Fruit fly (Drosophila melanogaster) whole organism, larva: ENCODE measurements around the gene Jhbp3.

ENCODE experiments used
- noc ChIP-seq: fragments of 200-800 bp; sonication (Bioruptor generic); optimal IDR thresholded peaks from 3 replicates; lab custom pipeline; 2019; ENCODE audit warnings: missing biosample characterization, mild to moderate bottlenecking, missing genetic modification characterization, moderate library complexity

The Jhbp3 gene

DNA sequence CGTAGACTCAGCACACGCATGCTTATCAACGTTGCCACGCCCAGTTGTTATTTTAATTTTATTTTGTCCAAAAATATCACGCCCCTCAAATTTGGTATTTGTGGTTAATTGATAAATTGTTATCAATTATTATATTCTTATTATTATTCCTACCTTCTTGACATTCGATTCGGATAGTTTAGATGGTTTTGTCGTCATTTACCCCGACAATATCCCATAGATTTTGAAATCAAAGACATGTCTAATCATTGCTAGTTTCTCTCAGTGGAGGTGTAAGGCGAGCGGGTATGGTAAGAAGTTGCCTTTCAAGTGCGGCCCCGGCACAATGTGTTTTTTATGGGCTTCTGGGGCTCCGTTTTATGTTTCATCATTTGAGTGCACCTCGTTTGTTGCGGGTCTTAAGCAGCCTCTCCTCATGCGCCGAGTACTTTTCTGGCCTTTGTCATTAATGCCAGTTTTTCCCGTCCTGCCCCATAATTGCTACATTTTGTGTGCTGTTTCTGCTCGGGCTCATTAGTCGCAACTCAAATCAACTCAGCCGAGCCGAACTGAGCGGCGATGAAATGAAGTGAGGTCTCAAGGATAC is 24.2 kb upstream of the Jhbp3 start:
- TF ChIP-seq noc (tag; lab: Kevin White, UChicago), result no peak

DNA sequence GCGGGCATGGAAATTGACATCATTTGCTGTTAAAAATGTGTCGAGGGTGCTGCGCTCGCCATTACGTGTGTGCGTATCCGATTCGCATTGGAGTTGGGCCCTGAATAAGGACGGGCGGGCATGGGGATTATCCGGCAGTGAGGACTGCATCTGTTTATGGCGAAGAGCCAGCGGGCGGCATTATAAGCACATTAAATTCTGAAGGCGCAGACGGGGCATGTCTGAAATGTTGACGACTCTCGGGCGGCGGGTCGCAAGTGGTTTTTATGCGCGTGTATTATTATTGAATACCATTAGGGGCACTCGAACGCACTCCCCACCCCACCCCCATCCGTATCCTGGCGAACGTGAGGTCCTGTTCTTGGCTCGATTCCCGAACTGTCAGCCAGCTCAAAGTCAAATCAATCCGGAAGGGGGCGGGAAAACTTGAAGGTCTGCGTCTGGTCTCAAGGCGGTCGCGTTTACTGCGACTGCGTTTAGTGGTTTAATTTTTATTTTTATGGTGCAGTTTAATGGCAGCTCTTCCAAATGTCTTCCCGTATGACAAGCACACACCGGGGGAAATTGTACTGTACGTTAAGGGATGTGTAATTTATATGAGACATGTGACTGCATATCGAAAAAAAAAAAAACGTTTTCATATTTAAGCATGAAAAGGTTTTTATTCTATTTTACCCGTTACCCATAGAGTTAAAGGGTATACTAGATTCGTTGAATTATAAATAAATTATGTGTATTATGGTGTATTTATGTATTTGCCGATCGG is 23.4 kb upstream of the Jhbp3 start:
- TF ChIP-seq noc (tag; lab: Kevin White, UChicago), result no peak

dm6 chr3R:4975874-4976663 is 21.0 kb upstream of the Jhbp3 start:
- no peak for TF ChIP-seq noc (tag; lab: Kevin White, UChicago)

- no peak for TF ChIP-seq noc (tag; lab: Kevin White, UChicago)
Measured at dm6 chr3R:4975315-4975777, 20.3 kb upstream of the Jhbp3 start.

DNA sequence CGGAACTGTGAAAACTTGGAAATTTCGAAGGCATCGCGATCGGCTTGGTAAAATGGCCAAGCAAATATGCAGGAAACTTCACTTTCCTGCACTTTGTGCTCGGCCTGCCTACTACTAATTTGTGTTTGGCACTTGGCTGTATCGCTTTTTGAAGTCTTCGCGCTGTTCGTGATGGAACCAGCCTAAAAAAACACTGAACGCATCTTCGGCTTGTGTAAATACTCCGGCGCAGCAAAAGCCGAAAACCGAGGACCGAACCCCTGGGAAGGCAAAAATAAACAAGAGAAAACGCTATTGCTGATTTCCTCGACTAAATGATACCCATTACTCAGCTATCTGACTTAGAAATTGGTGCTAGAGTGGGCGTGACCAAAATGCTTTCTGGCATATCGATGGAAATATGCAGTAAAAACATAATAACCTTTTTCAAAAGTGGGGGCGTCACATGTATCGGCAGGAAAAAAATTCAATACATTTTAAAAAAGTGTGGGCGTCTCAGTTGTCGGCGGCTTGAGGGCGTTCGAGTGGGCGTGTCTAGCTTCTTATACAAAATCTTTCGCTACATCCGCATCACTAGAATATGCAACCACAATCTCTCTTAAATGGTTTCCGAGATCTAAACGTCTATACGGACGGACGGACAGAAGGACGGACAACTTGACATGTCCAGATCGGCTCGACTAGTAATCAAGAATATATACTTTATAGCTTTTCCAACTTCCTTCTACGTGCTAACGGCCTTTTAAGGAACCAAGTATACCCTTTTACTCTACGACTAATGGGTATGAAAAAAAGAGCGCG is 19.7 kb upstream of the Jhbp3 start:
- no peak for TF ChIP-seq noc (tag; lab: Kevin White, UChicago)

dm6 chr3R:4973762-4974369 is 18.8 kb upstream of the Jhbp3 start:
- TF ChIP-seq noc (tag; lab: Kevin White, UChicago), result no peak

DNA sequence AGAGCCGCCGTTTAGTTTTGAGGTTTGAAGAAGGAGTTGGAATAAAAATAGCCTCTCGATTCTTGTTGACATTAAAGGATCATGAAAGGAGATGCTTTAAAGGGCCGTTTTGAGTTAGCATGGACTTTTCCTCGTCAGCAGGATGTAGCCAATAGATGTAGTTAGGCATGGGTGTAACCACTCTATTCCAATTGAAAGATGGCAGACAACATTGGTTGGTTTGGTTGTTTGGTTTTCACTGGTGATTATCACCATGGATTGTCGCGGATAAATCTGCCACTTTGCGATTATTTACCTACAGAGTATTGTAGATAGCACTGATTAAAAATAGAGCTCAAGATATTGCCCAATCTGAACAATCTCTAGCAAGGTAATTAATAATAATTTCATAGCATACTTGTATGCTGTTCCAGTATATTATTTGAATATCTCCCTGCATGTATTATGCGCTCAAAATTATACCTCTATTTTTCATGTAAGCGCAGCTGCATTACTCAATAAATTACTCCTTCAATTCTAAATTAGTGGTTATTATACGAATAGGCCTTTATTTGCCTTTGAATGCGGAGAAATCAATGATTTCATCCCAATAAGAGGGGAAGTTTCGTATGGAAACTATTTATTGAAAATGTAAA is 18.0 kb upstream of the Jhbp3 start:
- TF ChIP-seq noc (tag; lab: Kevin White, UChicago), result no peak

- no peak for TF ChIP-seq noc (tag; lab: Kevin White, UChicago)
Measured at dm6 chr3R:4970415-4971140, 15.5 kb upstream of the Jhbp3 start.

dm6 chr3R:4969199-4969778 is 14.2 kb upstream of the Jhbp3 start:
- no peak for TF ChIP-seq noc (tag; lab: Kevin White, UChicago)

- no peak for TF ChIP-seq noc (tag; lab: Kevin White, UChicago)
Measured at dm6 chr3R:4967281-4967680, 12.2 kb upstream of the Jhbp3 start.

dm6 chr3R:4966246-4966937 is 11.3 kb upstream of the Jhbp3 start:
- no peak for TF ChIP-seq noc (tag; lab: Kevin White, UChicago)

DNA sequence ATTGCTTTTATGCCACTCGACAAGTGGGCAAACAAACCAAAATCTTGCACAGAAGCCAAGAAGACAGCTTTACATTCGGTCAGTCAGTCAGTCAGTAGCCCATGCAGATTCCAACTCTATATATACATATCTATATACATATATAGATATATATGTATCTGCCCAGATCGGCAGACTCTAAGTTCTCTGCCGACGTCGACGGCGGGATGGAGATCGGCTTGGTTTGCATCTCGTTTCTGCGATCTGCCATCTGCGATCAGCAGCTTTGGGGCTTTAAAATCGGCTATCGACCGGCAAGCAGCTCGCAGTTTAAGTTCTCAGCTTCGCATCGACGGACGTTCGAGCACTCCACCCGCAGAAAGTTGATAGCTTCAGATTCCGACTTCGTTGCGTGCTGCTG is 10.1 kb upstream of the Jhbp3 start, which contains the start of gene Jhbp1:
Gene Jhbp1 (plus strand): TSS at position 301 of the 400 bp plus-strand sequence.
- no peak for TF ChIP-seq noc (tag; lab: Kevin White, UChicago)

DNA sequence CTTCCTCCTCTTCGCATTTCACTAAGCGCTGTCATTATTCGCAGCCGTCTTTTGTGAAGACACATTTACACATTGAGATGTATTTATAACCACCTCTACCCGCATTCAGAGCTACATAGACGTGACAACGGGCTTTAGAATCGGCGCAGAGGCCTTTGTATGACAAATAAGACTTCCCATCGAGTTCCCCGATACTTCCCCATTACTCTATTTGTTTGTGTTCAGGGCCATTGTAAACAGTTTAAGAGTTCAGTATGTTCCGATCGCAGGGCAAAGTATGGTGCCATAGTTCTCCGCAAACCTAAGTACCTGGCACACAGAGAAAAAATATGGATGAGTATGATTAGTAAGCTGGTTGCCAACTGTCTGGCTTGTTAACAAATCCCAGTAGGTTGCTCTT is 8.9 kb upstream of the Jhbp3 start:
- TF ChIP-seq noc (tag; lab: Kevin White, UChicago), result no peak
